Worm (Caenorhabditis elegans) whole organism, L3 larva: ENCODE data around the gene grl-25.
"Not testable (repeated sequence)": the region's sequence is repeated elsewhere in the genome, so short reads cannot be mapped to it uniquely, and the experiment has no call there.

ENCODE experiments used
- R02D3.7 ChIP-seq: fragments of 150-350 bp; optimal IDR thresholded peaks from 2 replicates; lab custom pipeline; 2014; ENCODE audit warnings: missing biosample characterization, missing genetic modification characterization
- ZK546.5 ChIP-seq: sonication (generic microtip); optimal IDR thresholded peaks from 2 replicates; lab custom pipeline; 2017; ENCODE audit warnings: missing biosample characterization, missing genetic modification characterization
- aly-2 ChIP-seq: fragments of 150-350 bp; optimal IDR thresholded peaks from 2 replicates; lab custom pipeline; 2014; ENCODE audit warnings: missing biosample characterization, missing genetic modification characterization
- ama-1 ChIP-seq: fragments of 150-350 bp; optimal IDR thresholded peaks from 2 replicates; lab custom pipeline; 2018
- ceh-16 ChIP-seq: sonication (generic microtip); optimal IDR thresholded peaks from 2 replicates; lab custom pipeline; 2017; ENCODE audit warnings: missing biosample characterization, missing genetic modification characterization
- ceh-28 ChIP-seq: fragments of 150-350 bp; optimal IDR thresholded peaks from 2 replicates; lab custom pipeline; 2014; ENCODE audit warnings: missing biosample characterization, missing genetic modification reagents, missing genetic modification characterization
- ceh-82 ChIP-seq: fragments of 150-350 bp; optimal IDR thresholded peaks from 2 replicates; lab custom pipeline; 2014; ENCODE audit warnings: missing biosample characterization, missing genetic modification characterization
- ceh-9 ChIP-seq: sonication (generic microtip); optimal IDR thresholded peaks from 2 replicates; lab custom pipeline; 2018; ENCODE audit warnings: missing biosample characterization, missing genetic modification characterization
- egl-27 ChIP-seq: sonication (generic microtip); optimal IDR thresholded peaks from 4 replicates; lab custom pipeline; 2017; ENCODE audit warnings: missing biosample characterization, missing genetic modification reagents, missing genetic modification characterization
- egl-5 ChIP-seq: fragments of 150-350 bp; optimal IDR thresholded peaks from 2 replicates; lab custom pipeline; 2017; ENCODE audit warnings: missing biosample characterization, missing genetic modification reagents, missing genetic modification characterization, inconsistent platforms
- elt-1 ChIP-seq: fragments of 150-350 bp; optimal IDR thresholded peaks from 2 replicates; lab custom pipeline; 2014; ENCODE audit warnings: missing biosample characterization, missing genetic modification characterization
- elt-2 ChIP-seq: sonication (generic microtip); optimal IDR thresholded peaks from 2 replicates; lab custom pipeline; 2016; ENCODE audit warnings: missing genetic modification reagents, mild to moderate bottlenecking, missing genetic modification characterization, missing compliant biosample characterization
- elt-3 ChIP-seq, 3 experiments: fragments of 150-350 bp in 1 of 3; sonication (generic microtip) in 2 of 3; optimal IDR thresholded peaks; 2 replicates in 2 of 3; 4 replicates in 1 of 3; lab custom pipeline; 2014 to 2017; ENCODE audit warnings: missing biosample characterization in 3 of 3, missing genetic modification characterization in 3 of 3
- eor-1 ChIP-seq, 2 experiments: fragments of 150-350 bp; optimal IDR thresholded peaks; 2 replicates each; lab custom pipeline; 2014 to 2018; ENCODE audit warnings: missing biosample characterization in 2 of 2, missing genetic modification characterization in 2 of 2
- fkh-10 ChIP-seq: sonication (generic microtip); optimal IDR thresholded peaks from 2 replicates; lab custom pipeline; 2017; ENCODE audit warnings: missing biosample characterization, missing genetic modification reagents, missing genetic modification characterization
- fkh-2 ChIP-seq: fragments of 150-350 bp; optimal IDR thresholded peaks from 2 replicates; lab custom pipeline; 2014; ENCODE audit warnings: missing biosample characterization, missing genetic modification reagents, missing genetic modification characterization
- fos-1 ChIP-seq: fragments of 150-350 bp; optimal IDR thresholded peaks from 2 replicates; lab custom pipeline; 2014; ENCODE audit warnings: missing biosample characterization, missing genetic modification characterization
- hmg-11 ChIP-seq: sonication (generic microtip); optimal IDR thresholded peaks from 2 replicates; lab custom pipeline; 2016; ENCODE audit warnings: missing genetic modification characterization, missing compliant biosample characterization
- jun-1 ChIP-seq: fragments of 150-350 bp; optimal IDR thresholded peaks from 2 replicates; lab custom pipeline; 2014; ENCODE audit warnings: missing biosample characterization, missing genetic modification reagents, missing genetic modification characterization
- lin-15B ChIP-seq: fragments of 150-350 bp; optimal IDR thresholded peaks from 2 replicates; lab custom pipeline; 2014; ENCODE audit warnings: missing biosample characterization, missing genetic modification characterization
- lin-39 ChIP-seq: fragments of 150-350 bp; optimal IDR thresholded peaks from 2 replicates; lab custom pipeline; 2018; ENCODE audit warnings: missing biosample characterization, missing genetic modification reagents, missing genetic modification characterization
- lsy-12 ChIP-seq: sonication (generic microtip); optimal IDR thresholded peaks from 2 replicates; lab custom pipeline; 2016; ENCODE audit warnings: mild to moderate bottlenecking, missing genetic modification characterization, missing compliant biosample characterization
- mdl-1 ChIP-seq: fragments of 150-350 bp; optimal IDR thresholded peaks from 2 replicates; lab custom pipeline; 2014; ENCODE audit warnings: missing biosample characterization, missing genetic modification characterization
- mml-1 ChIP-seq: fragments of 150-350 bp; sonication (generic microtip); optimal IDR thresholded peaks from 3 replicates; lab custom pipeline; 2014; ENCODE audit warnings: missing biosample characterization, missing genetic modification characterization
- nfya-1 ChIP-seq: sonication (generic microtip); optimal IDR thresholded peaks from 2 replicates; lab custom pipeline; 2017; ENCODE audit warnings: missing genetic modification characterization, mild to moderate bottlenecking, missing compliant biosample characterization, antibody characterized with exemption, moderate library complexity; ENCODE audit not compliant: insufficient read depth
- nhr-11 ChIP-seq: fragments of 150-350 bp; optimal IDR thresholded peaks from 2 replicates; lab custom pipeline; 2014; ENCODE audit warnings: missing biosample characterization, missing genetic modification characterization
- nhr-12 ChIP-seq: fragments of 150-350 bp; optimal IDR thresholded peaks from 2 replicates; lab custom pipeline; 2014; ENCODE audit warnings: missing biosample characterization, missing genetic modification characterization
- nhr-23 ChIP-seq: fragments of 150-350 bp; optimal IDR thresholded peaks from 2 replicates; lab custom pipeline; 2014; ENCODE audit warnings: missing biosample characterization, missing genetic modification reagents, missing genetic modification characterization
- nhr-237 ChIP-seq: fragments of 150-350 bp; optimal IDR thresholded peaks from 2 replicates; lab custom pipeline; 2014; ENCODE audit warnings: missing biosample characterization, missing genetic modification characterization
- nhr-25 ChIP-seq: sonication (generic microtip); optimal IDR thresholded peaks from 2 replicates; lab custom pipeline; 2017; ENCODE audit warnings: missing biosample characterization, missing genetic modification characterization
- nhr-28 ChIP-seq: fragments of 150-350 bp; optimal IDR thresholded peaks from 2 replicates; lab custom pipeline; 2014; ENCODE audit warnings: missing biosample characterization, missing genetic modification characterization
- nhr-43 ChIP-seq: sonication (generic microtip); optimal IDR thresholded peaks from 2 replicates; lab custom pipeline; 2016; ENCODE audit warnings: mild to moderate bottlenecking, missing genetic modification characterization, missing compliant biosample characterization; ENCODE audit not compliant: poor library complexity, severe bottlenecking
- nhr-67 ChIP-seq: fragments of 150-350 bp; optimal IDR thresholded peaks from 2 replicates; lab custom pipeline; 2014; ENCODE audit warnings: missing biosample characterization, missing genetic modification characterization
- nhr-76 ChIP-seq: fragments of 150-350 bp; sonication (generic microtip); optimal IDR thresholded peaks from 5 replicates; lab custom pipeline; 2014; ENCODE audit warnings: missing biosample characterization, missing genetic modification characterization
- nhr-77 ChIP-seq: fragments of 150-350 bp; optimal IDR thresholded peaks from 2 replicates; lab custom pipeline; 2014; ENCODE audit warnings: missing biosample characterization, missing genetic modification characterization
- pha-4 ChIP-seq: fragments of 150-350 bp; optimal IDR thresholded peaks from 2 replicates; lab custom pipeline; 2014; ENCODE audit warnings: missing biosample characterization, missing genetic modification reagents, missing genetic modification characterization
- pqm-1 ChIP-seq: fragments of 150-350 bp; optimal IDR thresholded peaks from 2 replicates; lab custom pipeline; 2017; ENCODE audit warnings: missing biosample characterization, missing genetic modification characterization, inconsistent platforms
- sea-2 ChIP-seq: fragments of 150-350 bp; sonication (generic microtip); optimal IDR thresholded peaks from 4 replicates; lab custom pipeline; 2014; ENCODE audit warnings: missing biosample characterization, missing genetic modification reagents, missing genetic modification characterization
- skn-1 ChIP-seq: fragments of 150-350 bp; optimal IDR thresholded peaks from 2 replicates; lab custom pipeline; 2014; ENCODE audit warnings: missing biosample characterization, missing genetic modification characterization
- snpc-4 ChIP-seq: fragments of 150-350 bp; optimal IDR thresholded peaks from 2 replicates; lab custom pipeline; 2014; ENCODE audit warnings: missing biosample characterization, missing genetic modification characterization
- unc-39 ChIP-seq: sonication (generic microtip); optimal IDR thresholded peaks from 4 replicates; lab custom pipeline; 2017; ENCODE audit warnings: missing biosample characterization, missing genetic modification characterization
- unc-62 ChIP-seq: fragments of 150-350 bp; sonication (generic microtip); optimal IDR thresholded peaks from 4 replicates; lab custom pipeline; 2014; ENCODE audit warnings: missing biosample characterization, missing genetic modification reagents, missing genetic modification characterization
- zag-1 ChIP-seq: fragments of 150-350 bp; optimal IDR thresholded peaks from 2 replicates; lab custom pipeline; 2014; ENCODE audit warnings: missing biosample characterization, missing genetic modification characterization
- ztf-11 ChIP-seq: fragments of 150-350 bp; optimal IDR thresholded peaks from 2 replicates; lab custom pipeline; 2014; ENCODE audit warnings: missing biosample characterization, missing genetic modification characterization
- ztf-4 ChIP-seq: fragments of 150-350 bp; optimal IDR thresholded peaks from 2 replicates; lab custom pipeline; 2014; ENCODE audit warnings: missing biosample characterization, missing genetic modification characterization

The grl-25 gene

ce11 chrIII:9002545-9002944 lies 40.5 kb downstream of the grl-25 start, which contains the start of the genes F59B2.15 and zif-1:
F59B2.15 (minus strand) TSS chrIII:9002645.
zif-1 (plus strand) TSS chrIII:9002779.
- TF ChIP-seq sea-2 (GFP tag; lab: Kevin White, UChicago): no peak

ce11 chrIII:9004658-9005057 lies 42.6 kb downstream of the grl-25 start:
- TF ChIP-seq pqm-1 (tag; lab: Kevin White, UChicago) (no peak), elt-2 (tag; lab: Kevin White, UChicago) (no peak), nfya-1 (tag; lab: Kevin White, UChicago) (no peak), unc-39 (tag; lab: Kevin White, UChicago) (no peak), fkh-10 (GFP tag; lab: Kevin White, UChicago) (no peak), ceh-16 (tag; lab: Kevin White, UChicago) (no peak), lin-39 (tag; lab: Kevin White, UChicago) (no peak), lin-15B (tag; lab: Kevin White, UChicago) (no peak), fkh-2 (tag; lab: Kevin White, UChicago) (no peak), elt-3 (tag; optimal IDR thresholded peaks at IDR 0.05; lab: Kevin White, UChicago) (no peak), ceh-9 (no peak), ceh-28 (no peak), eor-1 (tag; optimal IDR thresholded peaks at IDR 0.05; lab: Kevin White, UChicago) (no peak)

ce11 chrIII:9005905-9006372 lies 43.8 kb downstream of the grl-25 start, which contains the start of gene rab-6.1:
rab-6.1 (minus strand) TSS chrIII:9005955.
- TF ChIP-seq R02D3.7 (tag; lab: Kevin White, UChicago); skn-1 (tag; lab: Kevin White, UChicago); elt-3 (tag; optimal IDR thresholded peaks at IDR 0.05; lab: Kevin White, UChicago): not testable (repeated sequence)
- TF ChIP-seq, all 47 proteins: peak for 0; not testable (repeated sequence) for 47

ce11 chrIII:9007183-9007582 lies 45.1 kb downstream of the grl-25 start:
- no peak for TF ChIP-seq R02D3.7 (tag; lab: Kevin White, UChicago)
- TF ChIP-seq nhr-12 (tag; lab: Kevin White, UChicago): no peak
- no peak for TF ChIP-seq nhr-28 (tag; lab: Kevin White, UChicago)
- no peak for TF ChIP-seq nhr-43 (tag; lab: Kevin White, UChicago)
- TF ChIP-seq lin-39 (tag; lab: Kevin White, UChicago): peak; percentile 39
- no peak for TF ChIP-seq ZK546.5 (tag; lab: Kevin White, UChicago)
- peak; percentile 70 for TF ChIP-seq pha-4 (tag; lab: Kevin White, UChicago)
- TF ChIP-seq nhr-67 (tag; lab: Kevin White, UChicago): no peak
- peak; percentile 12 for TF ChIP-seq nfya-1 (tag; lab: Kevin White, UChicago)
- no peak for TF ChIP-seq egl-27 (tag; lab: Kevin White, UChicago)
- no peak for TF ChIP-seq elt-3 (tag; optimal IDR thresholded peaks at IDR 0.05; lab: Kevin White, UChicago)
- TF ChIP-seq mdl-1 (tag; lab: Kevin White, UChicago): no peak
- no peak for TF ChIP-seq ceh-9
- no peak for TF ChIP-seq fkh-10 (GFP tag; lab: Kevin White, UChicago)
- no peak for TF ChIP-seq unc-39 (tag; lab: Kevin White, UChicago)
- TF ChIP-seq elt-1 (tag; lab: Kevin White, UChicago): no peak
- TF ChIP-seq fkh-2 (tag; lab: Kevin White, UChicago): no peak
- TF ChIP-seq ztf-11: no peak
- TF ChIP-seq hmg-11 (tag; lab: Kevin White, UChicago): no peak
- TF ChIP-seq ceh-82 (tag; lab: Kevin White, UChicago): no peak
- no peak for TF ChIP-seq snpc-4 (tag; lab: Kevin White, UChicago)
- TF ChIP-seq lin-15B (tag; lab: Kevin White, UChicago): no peak
- peak; percentile 53 for TF ChIP-seq pqm-1 (tag; lab: Kevin White, UChicago)
- no peak for TF ChIP-seq fos-1 (tag; lab: Kevin White, UChicago)
- no peak for TF ChIP-seq ceh-28
- no peak for TF ChIP-seq nhr-237 (tag; lab: Kevin White, UChicago)
- peak; percentile 61 for TF ChIP-seq elt-2 (tag; lab: Kevin White, UChicago)
- TF ChIP-seq mml-1: no peak
- TF ChIP-seq nhr-25 (tag; lab: Kevin White, UChicago): no peak
- no peak for TF ChIP-seq aly-2 (tag; lab: Kevin White, UChicago)
- no peak for TF ChIP-seq unc-62 (GFP tag; lab: Kevin White, UChicago)
- TF ChIP-seq nhr-77 (tag; lab: Kevin White, UChicago): no peak
- no peak for TF ChIP-seq nhr-76
- no peak for TF ChIP-seq skn-1 (tag; lab: Kevin White, UChicago)
- TF ChIP-seq ama-1: no peak
- no peak for TF ChIP-seq nhr-23
- TF ChIP-seq lsy-12 (tag; lab: Kevin White, UChicago): no peak
- TF ChIP-seq ztf-4: no peak
- TF ChIP-seq ceh-16 (tag; lab: Kevin White, UChicago): no peak
- TF ChIP-seq egl-5 (tag; lab: Kevin White, UChicago): peak; percentile 27
- no peak for TF ChIP-seq jun-1 (tag; lab: Kevin White, UChicago)
- TF ChIP-seq nhr-11 (tag; lab: Kevin White, UChicago): no peak
- TF ChIP-seq sea-2 (GFP tag; lab: Kevin White, UChicago): no peak
- TF ChIP-seq zag-1 (tag; lab: Kevin White, UChicago): no peak
